Fruit fly (Drosophila melanogaster): ENCODE data around the gene Hmgcl.
A peak's percentile ranks its signal among the peaks of the same experiment; 100 is the strongest.

Hmgcl gene

DNA sequence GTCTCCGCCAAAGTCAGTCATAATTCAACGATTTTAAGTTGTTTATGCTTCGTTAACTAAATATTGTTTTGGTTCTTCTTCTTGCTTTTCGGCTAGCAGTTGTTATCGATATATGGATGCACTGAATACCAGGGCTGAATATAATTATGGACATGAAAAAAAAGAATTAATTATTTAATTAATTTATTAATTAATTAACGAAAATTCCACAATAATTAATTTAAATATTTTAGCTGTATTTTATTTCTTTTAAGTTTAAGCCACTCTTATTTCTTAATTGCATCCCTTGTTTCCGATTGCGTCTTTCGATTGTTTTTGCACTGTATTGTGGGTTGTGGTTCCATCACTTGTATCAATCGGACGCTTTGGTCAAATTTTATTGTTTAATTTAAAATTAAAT lies 10.1 kb upstream of the Hmgcl start, which contains the start of the genes Gas41 and SA1 (continued):
- TF ChIP-seq zfh2 (GFP tag; optimal IDR thresholded peaks at IDR 0.05) (peak; percentile 74), Bteb2 (GFP tag; optimal IDR thresholded peaks at IDR 0.05) (no peak), Awh (GFP tag; IDR thresholded peaks at IDR 0.05) (peak; percentile 90), Lim3 (GFP tag; IDR thresholded peaks at IDR 0.05) (no peak), esg (GFP tag; conservative IDR thresholded peaks at IDR 0.05) (peak; percentile 93), stc (GFP tag; IDR thresholded peaks at IDR 0.05) (peak; percentile 85), org-1 (GFP tag; optimal IDR thresholded peaks at IDR 0.05) (no peak), scrt (GFP tag; optimal IDR thresholded peaks at IDR 0.05) (peak; percentile 65), Nf-YA (GFP tag; IDR thresholded peaks at IDR 0.05) (no peak), CG7963 (GFP tag; IDR thresholded peaks at IDR 0.05; ENCODE audit: partially characterized antibody) (0 out of 3 replicates have a peak, but pooled peaks have one; percentile 25), CG18599 (GFP tag; optimal IDR thresholded peaks at IDR 0.05) (peak; percentile 91), CG7271 (tag; optimal IDR thresholded peaks at IDR 0.05) (peak; percentile 93), ara (GFP tag; IDR thresholded peaks at IDR 0.05) (peak; percentile 81), CG1832 (GFP tag; optimal IDR thresholded peaks at IDR 0.05) (no peak), CG6765 (GFP tag; optimal IDR thresholded peaks at IDR 0.05) (peak; percentile 76), ttk (GFP tag; IDR thresholded peaks at IDR 0.05) (no peak), ind (GFP tag; optimal IDR thresholded peaks at IDR 0.05) (peak; percentile 92), peb (GFP tag; IDR thresholded peaks at IDR 0.05) (peak; percentile 64), CG10267 (tag; optimal IDR thresholded peaks at IDR 0.05) (peak; percentile 83), maf-S (GFP tag; optimal IDR thresholded peaks at IDR 0.05) (no peak), CG30431 (GFP tag; optimal IDR thresholded peaks at IDR 0.05) (no peak), MTF-1 (GFP tag; optimal IDR thresholded peaks at IDR 0.05; ENCODE audit: borderline replicate concordance) (peak; percentile 63), Fer3 (tag; optimal IDR thresholded peaks at IDR 0.05) (peak; percentile 92), CG32532 (GFP tag; IDR thresholded peaks at IDR 0.05) (peak; percentile 95), odd (GFP tag; optimal IDR thresholded peaks at IDR 0.05) (no peak), CG8924 (tag; optimal IDR thresholded peaks at IDR 0.05) (peak; percentile 87), CG4820 (GFP tag; optimal IDR thresholded peaks at IDR 0.05) (no peak), CG17359 (tag; optimal IDR thresholded peaks at IDR 0.05) (peak; percentile 93), kni (GFP tag; optimal IDR thresholded peaks at IDR 0.05) (no peak), dmrt11E (tag; optimal IDR thresholded peaks at IDR 0.05) (peak; percentile 82), Antp (GFP tag; optimal IDR thresholded peaks at IDR 0.05) (peak; percentile 18), CG4854 (GFP tag; optimal IDR thresholded peaks at IDR 0.05) (no peak), gsb-n (tag; optimal IDR thresholded peaks at IDR 0.05) (no peak), CG31388 (GFP tag; optimal IDR thresholded peaks at IDR 0.05) (no peak), CG33557 (GFP tag; optimal IDR thresholded peaks at IDR 0.05) (peak; percentile 94), zen (tag; optimal IDR thresholded peaks at IDR 0.05) (peak; percentile 95), oc (tag; optimal IDR thresholded peaks at IDR 0.05) (no peak), sug (tag; optimal IDR thresholded peaks at IDR 0.05) (peak; percentile 68), row (GFP tag; IDR thresholded peaks at IDR 0.05) (peak; percentile 98), Dek (tag; optimal IDR thresholded peaks at IDR 0.05) (peak; percentile 93), CG42726 (GFP tag; IDR thresholded peaks at IDR 0.05; ENCODE audit: partially characterized antibody) (0 out of 2 replicates have a peak, but pooled peaks have one; percentile 57), Spps (tag; optimal IDR thresholded peaks at IDR 0.05) (peak; percentile 87), Dip3 (GFP tag; optimal IDR thresholded peaks at IDR 0.05) (no peak), Hr51 (GFP tag; optimal IDR thresholded peaks at IDR 0.05) (no peak), CG4617 (GFP tag; optimal IDR thresholded peaks at IDR 0.05; ENCODE audit: borderline replicate concordance) (peak; percentile 92), NfI (GFP tag; optimal IDR thresholded peaks at IDR 0.05) (no peak), CG13123 (GFP tag; optimal IDR thresholded peaks at IDR 0.05) (peak; percentile 15), CG10366 (GFP tag; IDR thresholded peaks at IDR 0.05) (no peak), slbo (GFP tag; IDR thresholded peaks at IDR 0.05) (peak; percentile 82), CG8290 (GFP tag; optimal IDR thresholded peaks at IDR 0.05) (peak; percentile 80), CG8290 (tag; optimal IDR thresholded peaks at IDR 0.05) (no peak)
